Worm (Caenorhabditis elegans) whole organism, L4 larva: ENCODE results near the gene sre-43.

Source experiments
- F10B5.3 ChIP-seq: sonication (generic microtip); optimal IDR thresholded peaks from 2 replicates; lab custom pipeline; 2016; ENCODE audit warnings: mild to moderate bottlenecking, missing genetic modification characterization, missing compliant biosample characterization
- F26F4.8 ChIP-seq: fragments of 200-800 bp; sonication (Bioruptor generic); conservative IDR thresholded peaks from 2 replicates; pipeline ENCODE4 v1.3.6; 2022; ENCODE audit warnings: missing genetic modification characterization, missing compliant biosample characterization
- F37D6.2 ChIP-seq: sonication (generic microtip); optimal IDR thresholded peaks from 2 replicates; lab custom pipeline; 2016; ENCODE audit warnings: mild to moderate bottlenecking, missing genetic modification characterization, missing compliant biosample characterization
- F49E8.2 ChIP-seq: sonication (generic microtip); optimal IDR thresholded peaks from 2 replicates; lab custom pipeline; 2016; ENCODE audit warnings: missing compliant biosample characterization, mild to moderate bottlenecking, missing genetic modification characterization, borderline replicate concordance
- Y48G9A.11 ChIP-seq: fragments of 200-800 bp; sonication (Bioruptor generic); IDR thresholded peaks from 2 replicates; pipeline ENCODE4 v1.3.6; 2022; ENCODE audit warnings: missing genetic modification reagents, missing genetic modification characterization, missing compliant biosample characterization
- ZK337.2 ChIP-seq: fragments of 200-800 bp; sonication (Bioruptor generic); IDR thresholded peaks from 2 replicates; pipeline ENCODE4 v1.3.6; 2022; ENCODE audit warnings: missing genetic modification reagents, missing genetic modification characterization, missing compliant biosample characterization
- aha-1 ChIP-seq: fragments of 150-350 bp; peaks from one replicate; lab custom pipeline; 2014; ENCODE audit warnings: missing biosample characterization, missing genetic modification characterization
- ceh-28 ChIP-seq: fragments of 150-350 bp; optimal IDR thresholded peaks from 2 replicates; lab custom pipeline; 2014; ENCODE audit warnings: missing biosample characterization, missing genetic modification reagents, missing genetic modification characterization
- ceh-44 ChIP-seq: fragments of 200-800 bp; sonication (Bioruptor generic); IDR thresholded peaks from 2 replicates; pipeline ENCODE4 v1.3.6; 2022; ENCODE audit warnings: missing genetic modification reagents, missing genetic modification characterization, missing compliant biosample characterization
- daf-16 ChIP-seq, 3 experiments: sonication (generic microtip); optimal IDR thresholded peaks; 2 replicates each; lab custom pipeline; 2016 to 2017; ENCODE audit warnings: missing genetic modification characterization in 3 of 3, missing genetic modification reagents in 3 of 3, mild to moderate bottlenecking in 2 of 3, missing compliant biosample characterization in 2 of 3, missing biosample characterization in 1 of 3, moderate library complexity in 1 of 3
- daf-8 ChIP-seq: fragments of 200-800 bp; sonication (Bioruptor generic); IDR thresholded peaks from 2 replicates; pipeline ENCODE4 v1.3.6; 2022; ENCODE audit warnings: missing genetic modification characterization, missing compliant biosample characterization
- dmd-6 ChIP-seq: fragments of 200-800 bp; sonication (Bioruptor generic); IDR thresholded peaks from 2 replicates; pipeline ENCODE4 v1.3.6; 2022; ENCODE audit warnings: missing genetic modification reagents, missing genetic modification characterization, missing compliant biosample characterization
- dmd-9 ChIP-seq: fragments of 200-800 bp; sonication (Bioruptor generic); IDR thresholded peaks from 2 replicates; pipeline ENCODE4 v1.3.6; 2022; ENCODE audit warnings: missing genetic modification reagents, missing genetic modification characterization, missing compliant biosample characterization
- dpl-1 ChIP-seq: fragments of 150-350 bp; optimal IDR thresholded peaks from 2 replicates; lab custom pipeline; 2014; ENCODE audit warnings: missing biosample characterization, missing genetic modification reagents, missing genetic modification characterization
- duxl-1 ChIP-seq: sonication (generic microtip); optimal IDR thresholded peaks from 2 replicates; lab custom pipeline; 2016; ENCODE audit warnings: mild to moderate bottlenecking, missing genetic modification characterization, moderate library complexity, missing compliant biosample characterization; ENCODE audit not compliant: poor library complexity
- dve-1 ChIP-seq: sonication (generic microtip); optimal IDR thresholded peaks from 2 replicates; lab custom pipeline; 2017; ENCODE audit warnings: antibody characterized with exemption, mild to moderate bottlenecking, missing genetic modification characterization, missing compliant biosample characterization; ENCODE audit not compliant: insufficient read depth
- egl-43 ChIP-seq: fragments of 200-800 bp; sonication (Bioruptor generic); IDR thresholded peaks from 2 replicates; pipeline ENCODE4 v1.3.6; 2022; ENCODE audit warnings: missing genetic modification reagents, missing genetic modification characterization, missing compliant biosample characterization
- hif-1 ChIP-seq, 2 experiments: sonication (generic microtip); optimal IDR thresholded peaks; 2 replicates each; lab custom pipeline; 2016 to 2017; ENCODE audit warnings: missing compliant biosample characterization in 2 of 2, missing genetic modification characterization in 2 of 2, missing genetic modification reagents in 2 of 2, missing genotype in 2 of 2, mild to moderate bottlenecking in 1 of 2
- hlh-11 ChIP-seq: fragments of 200-800 bp; sonication (Bioruptor generic); optimal IDR thresholded peaks from 2 replicates; lab custom pipeline; 2018; ENCODE audit warnings: mild to moderate bottlenecking, missing genetic modification characterization, missing compliant biosample characterization
- hlh-30 ChIP-seq: sonication (generic microtip); optimal IDR thresholded peaks from 2 replicates; lab custom pipeline; 2017; ENCODE audit warnings: antibody characterized with exemption, mild to moderate bottlenecking, missing genetic modification characterization, missing compliant biosample characterization; ENCODE audit not compliant: insufficient read depth
- jun-1 ChIP-seq: fragments of 150-350 bp; optimal IDR thresholded peaks from 2 replicates; lab custom pipeline; 2014; ENCODE audit warnings: missing biosample characterization, missing genetic modification reagents, missing genetic modification characterization
- lin-1 ChIP-seq: fragments of 200-800 bp; sonication (Bioruptor generic); IDR thresholded peaks from 2 replicates; pipeline ENCODE4 v1.3.6; 2022; ENCODE audit warnings: missing genetic modification reagents, missing genetic modification characterization, missing compliant biosample characterization
- lsy-2 ChIP-seq, 2 experiments: fragments of 150-350 bp in 1 of 2; sonication (generic microtip) in 1 of 2; optimal IDR thresholded peaks; 2 replicates each; lab custom pipeline; 2014 to 2017; ENCODE audit warnings: missing biosample characterization in 2 of 2, missing genetic modification characterization in 2 of 2
- madf-5 ChIP-seq, 2 experiments: fragments of 200-800 bp; sonication (Bioruptor generic); IDR thresholded peaks; 2 replicates each; pipeline ENCODE4 v1.3.6; 2022; ENCODE audit warnings: missing compliant biosample characterization in 2 of 2, missing genetic modification characterization in 2 of 2
- madf-9 ChIP-seq: fragments of 200-800 bp; sonication (Bioruptor generic); conservative IDR thresholded peaks from 2 replicates; pipeline ENCODE4 v1.3.6; 2022; ENCODE audit warnings: missing genetic modification reagents, missing genetic modification characterization, missing compliant biosample characterization
- mep-1 ChIP-seq: fragments of 150-350 bp; sonication (generic microtip); optimal IDR thresholded peaks from 3 replicates; lab custom pipeline; 2014; ENCODE audit warnings: missing biosample characterization, missing genetic modification characterization
- mxl-3 ChIP-seq: fragments of 200-800 bp; sonication (Bioruptor generic); optimal IDR thresholded peaks from 2 replicates; lab custom pipeline; 2018; ENCODE audit warnings: mild to moderate bottlenecking, missing genetic modification characterization, missing compliant biosample characterization
- nhr-10 ChIP-seq: fragments of 150-350 bp; optimal IDR thresholded peaks from 2 replicates; lab custom pipeline; 2014; ENCODE audit warnings: missing biosample characterization, missing genetic modification characterization
- nhr-102 ChIP-seq: sonication (generic microtip); optimal IDR thresholded peaks from 2 replicates; lab custom pipeline; 2016; ENCODE audit warnings: mild to moderate bottlenecking, missing genetic modification characterization, moderate library complexity, missing compliant biosample characterization
- nhr-11 ChIP-seq: fragments of 150-350 bp; optimal IDR thresholded peaks from 2 replicates; lab custom pipeline; 2014; ENCODE audit warnings: missing biosample characterization, missing genetic modification characterization
- nhr-111 ChIP-seq: fragments of 200-800 bp; sonication (Bioruptor generic); optimal IDR thresholded peaks from 2 replicates; lab custom pipeline; 2018; ENCODE audit warnings: mild to moderate bottlenecking, missing genetic modification characterization, missing compliant biosample characterization
- nhr-237 ChIP-seq: sonication (generic microtip); optimal IDR thresholded peaks from 2 replicates; lab custom pipeline; 2017; ENCODE audit warnings: missing biosample characterization, missing genetic modification characterization
- nhr-28 ChIP-seq: fragments of 150-350 bp; optimal IDR thresholded peaks from 2 replicates; lab custom pipeline; 2014; ENCODE audit warnings: missing biosample characterization, missing genetic modification characterization
- nhr-41 ChIP-seq: fragments of 200-800 bp; sonication (Bioruptor generic); IDR thresholded peaks from 2 replicates; pipeline ENCODE4 v1.3.6; 2022; ENCODE audit warnings: missing genetic modification reagents, missing genetic modification characterization, missing compliant biosample characterization
- nhr-48 ChIP-seq: sonication (generic microtip); optimal IDR thresholded peaks from 2 replicates; lab custom pipeline; 2016; ENCODE audit warnings: mild to moderate bottlenecking, missing genetic modification characterization, missing compliant biosample characterization
- nhr-6 ChIP-seq: fragments of 150-350 bp; optimal IDR thresholded peaks from 2 replicates; lab custom pipeline; 2014; ENCODE audit warnings: missing biosample characterization, missing genetic modification characterization
- nhr-76 ChIP-seq: fragments of 150-350 bp; optimal IDR thresholded peaks from 2 replicates; lab custom pipeline; 2014; ENCODE audit warnings: missing biosample characterization, missing genetic modification characterization
- nhr-77 ChIP-seq: fragments of 150-350 bp; optimal IDR thresholded peaks from 2 replicates; lab custom pipeline; 2014; ENCODE audit warnings: missing biosample characterization, missing genetic modification characterization
- rbr-2 ChIP-seq: sonication (generic microtip); optimal IDR thresholded peaks from 2 replicates; lab custom pipeline; 2016; ENCODE audit warnings: missing genotype, missing genetic modification characterization, missing compliant biosample characterization
- saeg-2 ChIP-seq: fragments of 200-800 bp; sonication (Bioruptor generic); IDR thresholded peaks from 2 replicates; pipeline ENCODE4 v1.3.6; 2022; ENCODE audit warnings: missing genetic modification reagents, missing genetic modification characterization, missing compliant biosample characterization
- sdz-12 ChIP-seq: fragments of 200-800 bp; sonication (Bioruptor generic); optimal IDR thresholded peaks from 2 replicates; lab custom pipeline; 2018; ENCODE audit warnings: mild to moderate bottlenecking, missing genetic modification characterization, missing compliant biosample characterization
- tra-1 ChIP-seq: fragments of 200-800 bp; sonication (Bioruptor generic); IDR thresholded peaks from 2 replicates; pipeline ENCODE4 v1.3.6; 2022; ENCODE audit warnings: missing genetic modification reagents, missing genetic modification characterization, missing compliant biosample characterization
- unc-62 ChIP-seq, 3 experiments: fragments of 150-350 bp in 1 of 3; sonication (generic microtip); optimal IDR thresholded peaks in 2 of 3; peaks in 1 of 3; 1 replicate in 1 of 3; 2 replicates in 2 of 3; lab custom pipeline; 2014 to 2017; ENCODE audit warnings: missing biosample characterization in 3 of 3, missing genetic modification characterization in 3 of 3, missing genetic modification reagents in 3 of 3, missing genotype in 1 of 3
- zip-2 ChIP-seq: fragments of 150-350 bp; optimal IDR thresholded peaks from 2 replicates; lab custom pipeline; 2014; ENCODE audit warnings: missing biosample characterization, missing genetic modification characterization
- ztf-11 ChIP-seq: fragments of 150-350 bp; optimal IDR thresholded peaks from 2 replicates; lab custom pipeline; 2014; ENCODE audit warnings: missing biosample characterization, missing genetic modification characterization

Gene sre-43

ce11 chrII:13956529-13956928 is 12.3 kb downstream of the sre-43 start (continued):
- TF ChIP-seq saeg-2 (GFP tag; lab: Robert Waterston, UW) = peak; percentile 72; the same call in 1 of the 2 replicates

- TF ChIP-seq nhr-237 (tag; lab: Kevin White, UChicago) (no peak), sdz-12 (GFP tag; lab: Kevin White, UChicago) (no peak), hlh-11 (tag; lab: Kevin White, UChicago) (peak; percentile 29), F49E8.2 (tag; lab: Kevin White, UChicago) (no peak), lsy-2 (tag; optimal IDR thresholded peaks at IDR 0.05; lab: Kevin White, UChicago) (peak in 1 of 2 experiments; percentile 73), daf-16 (GFP tag; optimal IDR thresholded peaks at IDR 0.05; lab: Kevin White, UChicago) (no peak), daf-16 (tag; optimal IDR thresholded peaks at IDR 0.05; lab: Kevin White, UChicago) (peak; percentile 9), nhr-10 (tag; lab: Kevin White, UChicago) (no peak), dve-1 (tag; lab: Kevin White, UChicago) (peak; percentile 4), nhr-76 (tag; lab: Kevin White, UChicago) (no peak), ztf-11 (tag; lab: Kevin White, UChicago) (no peak), nhr-28 (tag; lab: Kevin White, UChicago) (peak; percentile 37), hlh-30 (tag; lab: Kevin White, UChicago) (peak; percentile 29), madf-5 (GFP tag; IDR thresholded peaks at IDR 0.05; lab: Robert Waterston, UW) (no peak), nhr-111 (no peak), rbr-2 (tag; lab: Kevin White, UChicago) (no peak), mep-1 (tag; lab: Kevin White, UChicago) (peak; percentile 3), dmd-6 (peak; percentile 22; the same call in 1 of the 2 replicates), nhr-77 (tag; lab: Kevin White, UChicago) (peak; percentile 46)
These were observed 13.9 kb downstream of the sre-43 start for ce11 chrII:13954979-13955378.

- TF ChIP-seq dmd-9 (GFP tag; lab: Robert Waterston, UW) (no peak), jun-1 (tag; lab: Kevin White, UChicago) (peak; percentile 7), F26F4.8 (GFP tag; lab: Robert Waterston, UW) (no peak), nhr-11 (tag; lab: Kevin White, UChicago) (no peak), nhr-48 (peak; percentile 72), hif-1 (tag; optimal IDR thresholded peaks at IDR 0.05; lab: Kevin White, UChicago) (peak in 1 of 2 experiments; percentile 63), duxl-1 (tag; lab: Kevin White, UChicago) (no peak), Y48G9A.11 (GFP tag; lab: Robert Waterston, UW) (no peak), ZK337.2 (no peak), unc-62 (GFP tag; optimal IDR thresholded peaks at IDR 0.05 in 1 of 2; lab: Kevin White, UChicago) (peak in 1 of 2 experiments; percentile 39), unc-62 (tag; optimal IDR thresholded peaks at IDR 0.05; lab: Kevin White, UChicago) (no peak), mxl-3 (GFP tag; lab: Kevin White, UChicago) (peak; percentile 39), nhr-28 (tag; lab: Kevin White, UChicago) (peak; percentile 94), F10B5.3 (tag; lab: Kevin White, UChicago) (no peak), lsy-2 (tag; optimal IDR thresholded peaks at IDR 0.05; lab: Kevin White, UChicago) (peak in 1 of 2 experiments; percentile 72), nhr-102 (tag; lab: Kevin White, UChicago) (peak; percentile 51), dpl-1 (GFP tag; lab: Kevin White, UChicago) (peak; percentile 1), madf-9 (GFP tag; lab: Robert Waterston, UW) (no peak), ceh-28 (tag; lab: Kevin White, UChicago) (no peak), lin-1 (GFP tag; lab: Robert Waterston, UW) (peak; percentile 51; the same call in 1 of the 2 replicates), tra-1 (GFP tag; lab: Robert Waterston, UW) (no peak), nhr-6 (peak; percentile 85), F37D6.2 (tag; lab: Kevin White, UChicago) (no peak), aha-1 (peak; percentile 63), dmd-6 (peak; percentile 83), nhr-41 (GFP tag; lab: Robert Waterston, UW) (no peak), hlh-30 (tag; lab: Kevin White, UChicago) (peak; percentile 82), zip-2 (tag; lab: Kevin White, UChicago) (no peak), hlh-11 (tag; lab: Kevin White, UChicago) (peak; percentile 85), ceh-44 (no peak), daf-8 (GFP tag; lab: Robert Waterston, UW) (no peak), daf-16 (GFP tag; optimal IDR thresholded peaks at IDR 0.05; lab: Kevin White, UChicago) (no peak), daf-16 (tag; optimal IDR thresholded peaks at IDR 0.05; lab: Kevin White, UChicago) (peak; percentile 95), dve-1 (tag; lab: Kevin White, UChicago) (peak; percentile 91), mep-1 (tag; lab: Kevin White, UChicago) (peak; percentile 77), egl-43 (GFP tag; lab: Robert Waterston, UW) (no peak)
These were observed 14.8 kb downstream of the sre-43 start for ce11 chrII:13954077-13954476.
